Worm (Caenorhabditis elegans) whole organism, late embryonic: ENCODE measurements around the gene ifd-1.

Experiments
- C08G9.2 ChIP-seq: sonication (generic microtip); optimal IDR thresholded peaks from 2 replicates; lab custom pipeline; 2016; ENCODE audit warnings: mild to moderate bottlenecking, missing genetic modification characterization, moderate library complexity, missing compliant biosample characterization
- C38D4.7 ChIP-seq: fragments of 200-800 bp; sonication (Bioruptor generic); optimal IDR thresholded peaks from 2 replicates; lab custom pipeline; 2018; ENCODE audit warnings: mild to moderate bottlenecking, missing genetic modification characterization, moderate library complexity, missing compliant biosample characterization
- F13H6.1 ChIP-seq: sonication (generic microtip); optimal IDR thresholded peaks from 2 replicates; lab custom pipeline; 2016; ENCODE audit warnings: missing genetic modification characterization, missing compliant biosample characterization
- K02D7.2 ChIP-seq: sonication (generic microtip); optimal IDR thresholded peaks from 2 replicates; lab custom pipeline; 2017; ENCODE audit warnings: mild to moderate bottlenecking, missing genetic modification characterization, missing compliant biosample characterization
- K09A11.1 ChIP-seq: sonication (generic microtip); optimal IDR thresholded peaks from 2 replicates; lab custom pipeline; 2017; ENCODE audit warnings: antibody characterized with exemption, mild to moderate bottlenecking, missing genetic modification characterization, missing compliant biosample characterization; ENCODE audit not compliant: insufficient read depth
- T23F11.4 ChIP-seq: fragments of 200-800 bp; sonication (Bioruptor generic); optimal IDR thresholded peaks from 2 replicates; lab custom pipeline; 2018; ENCODE audit warnings: mild to moderate bottlenecking, missing genetic modification characterization, missing compliant biosample characterization
- Y22D7AL.16 ChIP-seq: sonication (generic microtip); optimal IDR thresholded peaks from 2 replicates; lab custom pipeline; 2016; ENCODE audit warnings: missing genetic modification characterization, missing compliant biosample characterization
- ahr-1 ChIP-seq: sonication (generic microtip); optimal IDR thresholded peaks from 2 replicates; lab custom pipeline; 2016; ENCODE audit warnings: missing genetic modification characterization, missing compliant biosample characterization
- ama-1 ChIP-seq: fragments of 150-350 bp; optimal IDR thresholded peaks from 2 replicates; lab custom pipeline; 2014
- ceh-14 ChIP-seq: sonication (generic microtip); optimal IDR thresholded peaks from 2 replicates; lab custom pipeline; 2016; ENCODE audit warnings: missing genotype, missing genetic modification characterization, missing compliant biosample characterization
- ceh-18 ChIP-seq: sonication (generic microtip); optimal IDR thresholded peaks from 2 replicates; lab custom pipeline; 2016; ENCODE audit warnings: missing genetic modification characterization, missing compliant biosample characterization
- ceh-19 ChIP-seq: fragments of 200-800 bp; sonication (Bioruptor generic); optimal IDR thresholded peaks from 2 replicates; lab custom pipeline; 2018; ENCODE audit warnings: mild to moderate bottlenecking, missing genetic modification characterization, missing compliant biosample characterization
- ceh-2 ChIP-seq: sonication (generic microtip); optimal IDR thresholded peaks from 2 replicates; lab custom pipeline; 2016; ENCODE audit warnings: missing genotype, missing genetic modification characterization, missing compliant biosample characterization
- ceh-24 ChIP-seq: sonication (generic microtip); optimal IDR thresholded peaks from 2 replicates; lab custom pipeline; 2016; ENCODE audit warnings: mild to moderate bottlenecking, missing genetic modification characterization, missing compliant biosample characterization
- ceh-31 ChIP-seq: sonication (generic microtip); optimal IDR thresholded peaks from 2 replicates; lab custom pipeline; 2016; ENCODE audit warnings: missing genetic modification characterization, missing compliant biosample characterization
- ceh-34 ChIP-seq: sonication (generic microtip); optimal IDR thresholded peaks from 2 replicates; lab custom pipeline; 2016; ENCODE audit warnings: mild to moderate bottlenecking, missing genetic modification characterization, missing compliant biosample characterization
- ceh-48 ChIP-seq: sonication (generic microtip); optimal IDR thresholded peaks from 2 replicates; lab custom pipeline; 2016; ENCODE audit warnings: missing genetic modification characterization, inconsistent platforms, missing compliant biosample characterization
- dve-1 ChIP-seq: sonication (generic microtip); optimal IDR thresholded peaks from 2 replicates; lab custom pipeline; 2017; ENCODE audit warnings: antibody characterized with exemption, mild to moderate bottlenecking, missing genetic modification characterization, missing compliant biosample characterization
- elt-2 ChIP-seq: sonication (generic microtip); optimal IDR thresholded peaks from 2 replicates; lab custom pipeline; 2016; ENCODE audit warnings: missing genetic modification reagents, missing genetic modification characterization, missing compliant biosample characterization
- elt-4 ChIP-seq: sonication (generic microtip); optimal IDR thresholded peaks from 2 replicates; lab custom pipeline; 2016; ENCODE audit warnings: missing genetic modification characterization, missing compliant biosample characterization
- ets-4 ChIP-seq: sonication (generic microtip); optimal IDR thresholded peaks from 2 replicates; lab custom pipeline; 2016; ENCODE audit warnings: missing genetic modification characterization, missing compliant biosample characterization
- eyg-1 ChIP-seq: sonication (generic microtip); optimal IDR thresholded peaks from 2 replicates; lab custom pipeline; 2016; ENCODE audit warnings: missing genotype, missing genetic modification characterization, missing compliant biosample characterization
- fax-1 ChIP-seq: sonication (generic microtip); optimal IDR thresholded peaks from 2 replicates; lab custom pipeline; 2016; ENCODE audit warnings: missing genotype, missing genetic modification characterization, missing compliant biosample characterization
- fkh-10 ChIP-seq: fragments of 150-350 bp; optimal IDR thresholded peaks from 2 replicates; lab custom pipeline; 2014; ENCODE audit warnings: missing biosample characterization, missing genetic modification reagents, missing genetic modification characterization
- fkh-6 ChIP-seq: sonication (generic microtip); optimal IDR thresholded peaks from 2 replicates; lab custom pipeline; 2016; ENCODE audit warnings: missing genetic modification characterization, missing compliant biosample characterization
- gmeb-2 ChIP-seq: sonication (generic microtip); optimal IDR thresholded peaks from 2 replicates; lab custom pipeline; 2016; ENCODE audit warnings: missing genetic modification characterization, inconsistent platforms, missing compliant biosample characterization
- hlh-13 ChIP-seq: fragments of 200-800 bp; sonication (Bioruptor generic); optimal IDR thresholded peaks from 2 replicates; lab custom pipeline; 2018; ENCODE audit warnings: mild to moderate bottlenecking, missing genetic modification characterization, missing compliant biosample characterization
- hlh-15 ChIP-seq: sonication (generic microtip); optimal IDR thresholded peaks from 2 replicates; lab custom pipeline; 2016; ENCODE audit warnings: missing genetic modification characterization, missing compliant biosample characterization
- hlh-6 ChIP-seq: sonication (generic microtip); optimal IDR thresholded peaks from 2 replicates; lab custom pipeline; 2016; ENCODE audit warnings: missing genotype, missing genetic modification characterization, missing compliant biosample characterization
- hlh-8 ChIP-seq: sonication (generic microtip); optimal IDR thresholded peaks from 2 replicates; lab custom pipeline; 2016; ENCODE audit warnings: missing genotype, missing genetic modification characterization, missing compliant biosample characterization
- lin-11 ChIP-seq: fragments of 200-800 bp; sonication (Bioruptor generic); optimal IDR thresholded peaks from 2 replicates; lab custom pipeline; 2018; ENCODE audit warnings: mild to moderate bottlenecking, missing genetic modification characterization, missing compliant biosample characterization
- madf-2 ChIP-seq: sonication (generic microtip); optimal IDR thresholded peaks from 2 replicates; lab custom pipeline; 2017; ENCODE audit warnings: missing genetic modification characterization, missing compliant biosample characterization
- mec-3 ChIP-seq: sonication (generic microtip); optimal IDR thresholded peaks from 2 replicates; lab custom pipeline; 2016; ENCODE audit warnings: borderline replicate concordance, missing genetic modification characterization, missing compliant biosample characterization
- nhr-11 ChIP-seq: fragments of 150-350 bp; optimal IDR thresholded peaks from 2 replicates; lab custom pipeline; 2014; ENCODE audit warnings: missing biosample characterization, missing genetic modification characterization
- nhr-232 ChIP-seq: sonication (generic microtip); optimal IDR thresholded peaks from 2 replicates; lab custom pipeline; 2016; ENCODE audit warnings: missing genetic modification characterization, missing compliant biosample characterization
- npax-4 ChIP-seq: sonication (generic microtip); optimal IDR thresholded peaks from 2 replicates; lab custom pipeline; 2016; ENCODE audit warnings: missing genetic modification characterization, missing compliant biosample characterization
- odd-2 ChIP-seq: sonication (generic microtip); optimal IDR thresholded peaks from 2 replicates; lab custom pipeline; 2017; ENCODE audit warnings: antibody characterized with exemption, mild to moderate bottlenecking, missing genetic modification characterization, missing compliant biosample characterization
- pag-3 ChIP-seq: sonication (generic microtip); optimal IDR thresholded peaks from 2 replicates; lab custom pipeline; 2016; ENCODE audit warnings: missing compliant biosample characterization, missing genetic modification characterization, borderline replicate concordance
- pat-9 ChIP-seq: fragments of 200-800 bp; sonication (Bioruptor generic); optimal IDR thresholded peaks from 2 replicates; lab custom pipeline; 2018; ENCODE audit warnings: mild to moderate bottlenecking, missing genetic modification characterization, moderate library complexity, missing compliant biosample characterization
- pax-1 ChIP-seq: fragments of 150-350 bp; optimal IDR thresholded peaks from 2 replicates; lab custom pipeline; 2014; ENCODE audit warnings: missing biosample characterization, missing genetic modification characterization
- pha-2 ChIP-seq: sonication (generic microtip); optimal IDR thresholded peaks from 2 replicates; lab custom pipeline; 2017; ENCODE audit warnings: mild to moderate bottlenecking, missing genetic modification characterization, missing compliant biosample characterization
- pros-1 ChIP-seq: fragments of 150-350 bp; optimal IDR thresholded peaks from 2 replicates; lab custom pipeline; 2014; ENCODE audit warnings: missing biosample characterization, missing genetic modification reagents, missing genetic modification characterization
- ref-2 ChIP-seq: sonication (generic microtip); optimal IDR thresholded peaks from 2 replicates; lab custom pipeline; 2016; ENCODE audit warnings: missing genetic modification characterization, missing compliant biosample characterization
- sox-4 ChIP-seq: sonication (generic microtip); optimal IDR thresholded peaks from 2 replicates; lab custom pipeline; 2017; ENCODE audit warnings: mild to moderate bottlenecking, missing genetic modification characterization, inconsistent platforms, missing compliant biosample characterization
- syd-9 ChIP-seq: sonication (generic microtip); optimal IDR thresholded peaks from 2 replicates; lab custom pipeline; 2016; ENCODE audit warnings: mild to moderate bottlenecking, missing genetic modification characterization, moderate library complexity, missing compliant biosample characterization
- tbx-7 ChIP-seq: sonication (generic microtip); optimal IDR thresholded peaks from 2 replicates; lab custom pipeline; 2016; ENCODE audit warnings: missing genotype, missing genetic modification characterization, missing compliant biosample characterization
- ttx-3 ChIP-seq: sonication (generic microtip); optimal IDR thresholded peaks from 2 replicates; lab custom pipeline; 2016; ENCODE audit warnings: missing genetic modification reagents, missing genetic modification characterization, missing compliant biosample characterization
- unc-3 ChIP-seq, 2 experiments: fragments of 200-800 bp in 1 of 2; sonication (Bioruptor generic) in 1 of 2; sonication (generic microtip) in 1 of 2; conservative IDR thresholded peaks in 1 of 2; optimal IDR thresholded peaks in 1 of 2; 2 replicates each; pipeline versions ENCODE4 v1.3.6 to Lab custom; 2016 to 2022; ENCODE audit warnings: missing compliant biosample characterization in 2 of 2, missing genetic modification characterization in 2 of 2, missing genetic modification reagents in 1 of 2
- unc-42 ChIP-seq: sonication (generic microtip); optimal IDR thresholded peaks from 2 replicates; lab custom pipeline; 2016; ENCODE audit warnings: missing genotype, missing genetic modification characterization, missing compliant biosample characterization
- unc-55 ChIP-seq: sonication (generic microtip); optimal IDR thresholded peaks from 2 replicates; lab custom pipeline; 2017; ENCODE audit warnings: missing biosample characterization, missing genetic modification reagents, missing genetic modification characterization
- unc-86 ChIP-seq: sonication (generic microtip); optimal IDR thresholded peaks from 2 replicates; lab custom pipeline; 2016; ENCODE audit warnings: missing genetic modification characterization, missing compliant biosample characterization
- zip-5 ChIP-seq: sonication (generic microtip); optimal IDR thresholded peaks from 2 replicates; lab custom pipeline; 2016; ENCODE audit warnings: missing genetic modification characterization, missing compliant biosample characterization

ifd-1 gene

DNA sequence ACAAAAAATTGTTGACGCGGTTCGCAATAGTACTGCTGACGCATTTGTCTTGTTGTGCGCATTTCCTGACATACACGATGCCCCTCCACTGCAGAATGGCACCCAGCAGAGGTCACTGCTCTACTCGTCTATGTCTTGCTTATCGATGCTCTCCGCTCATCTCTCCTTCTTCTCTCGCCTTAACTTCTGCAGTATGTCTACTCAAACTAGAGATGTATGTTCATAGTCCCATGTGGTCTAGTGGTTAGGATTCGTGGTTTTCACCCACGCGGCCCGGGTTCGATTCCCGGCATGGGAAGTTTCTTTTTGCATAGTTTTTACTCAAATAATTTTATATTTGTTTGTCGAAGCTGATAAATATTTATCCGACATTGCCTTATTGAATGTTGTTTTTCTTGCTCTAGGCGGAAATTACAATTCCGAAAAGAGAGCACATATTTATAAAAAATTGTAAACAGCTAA, 11.7 kb upstream of the ifd-1 start, which contains the start of gene C28G1.2:
Gene C28G1.2 (plus strand): TSS at position 130 of the 462 bp plus-strand sequence.
- TF ChIP-seq ceh-2 (tag; lab: Kevin White, UChicago) (peak; percentile 89), ttx-3 (tag; lab: Kevin White, UChicago) (peak; percentile 95), pat-9 (peak; percentile 93), hlh-8 (tag; lab: Kevin White, UChicago) (peak; percentile 87), sox-4 (peak; percentile 94), dve-1 (tag; lab: Kevin White, UChicago) (peak; percentile 89), tbx-7 (tag; lab: Kevin White, UChicago) (peak; percentile 77), nhr-11 (tag; lab: Kevin White, UChicago) (no peak), hlh-15 (tag; lab: Kevin White, UChicago) (peak; percentile 91), gmeb-2 (tag; lab: Kevin White, UChicago) (peak; percentile 94), ceh-48 (peak; percentile 89), Y22D7AL.16 (tag; lab: Kevin White, UChicago) (peak; percentile 96), zip-5 (tag; lab: Kevin White, UChicago) (peak; percentile 80), elt-2 (tag; lab: Kevin White, UChicago) (peak; percentile 96), fkh-6 (tag; lab: Kevin White, UChicago) (peak; percentile 91), elt-4 (tag; lab: Kevin White, UChicago) (peak; percentile 90), pha-2 (tag; lab: Kevin White, UChicago) (peak; percentile 94), pros-1 (peak; percentile 75), ama-1 (no peak), mec-3 (tag; lab: Kevin White, UChicago) (peak; percentile 75), ets-4 (tag; lab: Kevin White, UChicago) (peak; percentile 52), lin-11 (tag; lab: Kevin White, UChicago) (peak; percentile 91), ceh-14 (tag; lab: Kevin White, UChicago) (peak; percentile 92), syd-9 (tag; lab: Kevin White, UChicago) (peak; percentile 96), T23F11.4 (GFP tag; lab: Kevin White, UChicago) (peak; percentile 96), F13H6.1 (tag; lab: Kevin White, UChicago) (peak; percentile 94), eyg-1 (tag; lab: Kevin White, UChicago) (peak; percentile 95), hlh-6 (tag; lab: Kevin White, UChicago) (peak; percentile 93), unc-55 (GFP tag; lab: Kevin White, UChicago) (peak; percentile 25), madf-2 (tag; lab: Kevin White, UChicago) (peak; percentile 93), ceh-18 (tag; lab: Kevin White, UChicago) (peak; percentile 94), unc-3 (GFP tag; conservative IDR thresholded peaks at IDR 0.05; lab: Robert Waterston, UW) (peak; percentile 97), unc-3 (tag; optimal IDR thresholded peaks at IDR 0.05; lab: Kevin White, UChicago) (peak; percentile 94), ceh-24 (tag; lab: Kevin White, UChicago) (peak; percentile 79), hlh-13 (GFP tag; lab: Kevin White, UChicago) (peak; percentile 97), C38D4.7 (peak; percentile 92), pax-1 (tag; lab: Kevin White, UChicago) (peak; percentile 26), fax-1 (tag; lab: Kevin White, UChicago) (peak; percentile 89), unc-86 (tag; lab: Kevin White, UChicago) (peak; percentile 94), C08G9.2 (tag; lab: Kevin White, UChicago) (peak; percentile 87), ceh-19 (peak; percentile 95), ref-2 (tag; lab: Kevin White, UChicago) (peak; percentile 98), fkh-10 (GFP tag; lab: Kevin White, UChicago) (peak; percentile 80), ceh-34 (tag; lab: Kevin White, UChicago) (peak; percentile 97), ceh-31 (peak; percentile 93), unc-42 (tag; lab: Kevin White, UChicago) (peak; percentile 93), K09A11.1 (peak; percentile 87), K02D7.2 (tag; lab: Kevin White, UChicago) (peak; percentile 94), nhr-232 (tag; lab: Kevin White, UChicago) (peak; percentile 90), ahr-1 (peak; percentile 92), pag-3 (tag; lab: Kevin White, UChicago) (peak; percentile 86), odd-2 (tag; lab: Kevin White, UChicago) (peak; percentile 71), npax-4 (tag; lab: Kevin White, UChicago) (peak; percentile 85)
